Worm (Caenorhabditis elegans): ENCODE data around the gene T05C1.2.

DNA sequence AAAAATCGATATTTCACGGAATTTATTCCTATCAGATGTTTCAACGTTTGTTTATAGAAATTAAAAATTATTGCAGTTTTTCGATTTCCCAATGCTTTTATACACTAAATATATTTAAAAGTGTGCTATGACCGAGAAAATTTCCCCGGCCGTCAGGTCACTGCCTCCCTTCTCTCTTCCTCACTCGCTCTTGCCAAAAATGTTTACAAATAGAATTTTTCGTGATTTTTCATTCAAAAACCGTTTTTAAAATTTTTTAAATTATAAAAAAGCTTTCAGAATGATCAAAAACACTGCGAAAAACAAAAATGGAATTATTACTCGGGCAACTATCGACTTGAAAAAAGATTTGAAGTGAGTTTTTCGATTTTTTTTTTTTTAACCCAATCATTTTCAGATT, 21.1 kb downstream of the T05C1.2 start, which contains the start of the genes T12C9.7 and vps-18:
- TF ChIP-seq ama-1 (optimal IDR thresholded peaks at IDR 0.05) (no peak), tbx-37 (GFP tag; conservative IDR thresholded peaks at IDR 0.05) (no peak), hmg-4 (GFP tag; optimal IDR thresholded peaks at IDR 0.05) (no peak), aly-1 (tag; optimal IDR thresholded peaks at IDR 0.05) (no peak), hmbx-1 (tag; optimal IDR thresholded peaks at IDR 0.05) (no peak), F13C5.2 (tag; optimal IDR thresholded peaks at IDR 0.05) (no peak), hnd-1 (tag; optimal IDR thresholded peaks at IDR 0.05) (no peak), pes-1 (GFP tag; IDR thresholded peaks at IDR 0.05) (no peak), scrt-1 (GFP tag; IDR thresholded peaks at IDR 0.05) (no peak)
